Worm (Caenorhabditis elegans) whole organism, late embryonic: ENCODE measurements around the gene ect-2.

Source experiments
- K02D7.2 ChIP-seq: sonication (generic microtip); optimal IDR thresholded peaks from 2 replicates; lab custom pipeline; 2017; ENCODE audit warnings: mild to moderate bottlenecking, missing genetic modification characterization, missing compliant biosample characterization
- K09A11.1 ChIP-seq: sonication (generic microtip); optimal IDR thresholded peaks from 2 replicates; lab custom pipeline; 2017; ENCODE audit warnings: antibody characterized with exemption, mild to moderate bottlenecking, missing genetic modification characterization, missing compliant biosample characterization; ENCODE audit not compliant: insufficient read depth
- ceh-24 ChIP-seq: sonication (generic microtip); optimal IDR thresholded peaks from 2 replicates; lab custom pipeline; 2016; ENCODE audit warnings: mild to moderate bottlenecking, missing genetic modification characterization, missing compliant biosample characterization
- pha-2 ChIP-seq: sonication (generic microtip); optimal IDR thresholded peaks from 2 replicates; lab custom pipeline; 2017; ENCODE audit warnings: mild to moderate bottlenecking, missing genetic modification characterization, missing compliant biosample characterization
- pqm-1 ChIP-seq: sonication (generic microtip); optimal IDR thresholded peaks from 2 replicates; lab custom pipeline; 2016; ENCODE audit warnings: missing genetic modification characterization, missing compliant biosample characterization
- pros-1 ChIP-seq: fragments of 150-350 bp; optimal IDR thresholded peaks from 2 replicates; lab custom pipeline; 2014; ENCODE audit warnings: missing biosample characterization, missing genetic modification reagents, missing genetic modification characterization

DNA sequence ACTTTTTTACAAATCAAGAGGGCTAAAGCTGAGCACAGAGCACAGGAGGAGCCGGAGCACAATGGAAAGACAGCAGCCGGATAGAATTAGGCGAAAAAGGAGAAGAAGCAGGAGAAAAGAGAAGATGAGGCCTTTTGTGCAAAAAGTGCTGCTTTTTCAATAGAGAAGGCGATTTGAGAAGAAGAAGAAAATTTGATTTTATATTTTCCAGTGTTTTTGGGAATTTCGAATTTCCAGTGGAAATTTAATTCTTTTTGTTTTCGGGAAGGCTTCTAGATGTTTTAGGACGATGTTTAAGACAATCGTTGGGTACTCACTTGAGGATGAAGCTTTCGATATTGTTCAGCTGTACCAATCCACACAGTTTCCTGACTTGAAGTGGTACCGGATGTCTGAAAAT is 30.1 kb downstream of the ect-2 start:
- no peak for TF ChIP-seq pros-1 (tag; lab: Kevin White, UChicago)
- TF ChIP-seq ceh-24, result no peak
- no peak for TF ChIP-seq pha-2
- no peak for TF ChIP-seq K02D7.2 (tag; lab: Kevin White, UChicago)
- TF ChIP-seq K09A11.1 (tag; lab: Kevin White, UChicago), result no peak
- TF ChIP-seq pqm-1 (tag; lab: Kevin White, UChicago), result no peak
